Fruit fly (Drosophila melanogaster) whole organism, prepupa: Measurements from ENCODE around the gene Mgstl.

Experiments
- Blimp-1 ChIP-seq: fragments of 200-800 bp; sonication (Bioruptor generic); optimal IDR thresholded peaks from 3 replicates; lab custom pipeline; 2017; ENCODE audit warnings: missing biosample characterization, missing genetic modification characterization, mild to moderate bottlenecking, moderate library complexity, missing genetic modification reagents
- CG10631 ChIP-seq: fragments of 200-800 bp; sonication (Bioruptor generic); optimal IDR thresholded peaks from 2 replicates; lab custom pipeline; 2016; ENCODE audit warnings: missing biosample characterization, missing genetic modification characterization
- CG10669 ChIP-seq: fragments of 200-800 bp; sonication (Bioruptor generic); optimal IDR thresholded peaks from 3 replicates; lab custom pipeline; 2018; ENCODE audit warnings: missing biosample characterization, mild to moderate bottlenecking, missing genetic modification characterization, moderate library complexity
- CG11762 ChIP-seq: fragments of 200-800 bp; sonication (Bioruptor generic); optimal IDR thresholded peaks from 3 replicates; lab custom pipeline; 2016; ENCODE audit warnings: missing biosample characterization, missing genetic modification characterization; ENCODE audit not compliant: insufficient read depth
- CG11902 ChIP-seq: fragments of 200-800 bp; sonication (Bioruptor generic); optimal IDR thresholded peaks from 3 replicates; lab custom pipeline; 2016; ENCODE audit warnings: missing biosample characterization, missing genetic modification characterization
- CG15336 ChIP-seq: fragments of 200-800 bp; sonication (Bioruptor generic); IDR thresholded peaks from 2 replicates; pipeline ENCODE4 v1.3.6; 2022; ENCODE audit warnings: missing biosample characterization, missing genetic modification characterization
- CG1621 ChIP-seq: fragments of 200-800 bp; sonication (Bioruptor generic); optimal IDR thresholded peaks from 3 replicates; lab custom pipeline; 2018; ENCODE audit warnings: missing biosample characterization, mild to moderate bottlenecking, missing genetic modification characterization
- CG16779 ChIP-seq: fragments of 200-800 bp; sonication (Bioruptor generic); optimal IDR thresholded peaks from 3 replicates; lab custom pipeline; 2017; ENCODE audit warnings: missing biosample characterization, mild to moderate bottlenecking, missing genetic modification characterization
- CG3032 ChIP-seq: fragments of 200-800 bp; optimal IDR thresholded peaks from 2 replicates; lab custom pipeline; 2019; ENCODE audit warnings: missing biosample characterization, mild to moderate bottlenecking, missing genetic modification characterization, moderate library complexity
- CG31627 ChIP-seq: fragments of 200-800 bp; sonication (Bioruptor generic); optimal IDR thresholded peaks from 3 replicates; lab custom pipeline; 2016; ENCODE audit warnings: missing biosample characterization, missing genetic modification characterization
- CG32006 ChIP-seq: fragments of 200-800 bp; sonication (Bioruptor generic); optimal IDR thresholded peaks from 3 replicates; lab custom pipeline; 2017; ENCODE audit warnings: missing biosample characterization, mild to moderate bottlenecking, missing genetic modification characterization
- CG3919 ChIP-seq: fragments of 200-800 bp; sonication (Bioruptor generic); optimal IDR thresholded peaks from 3 replicates; lab custom pipeline; 2016; ENCODE audit warnings: missing biosample characterization, missing genetic modification characterization
- CG6163 ChIP-seq: fragments of 200-800 bp; sonication (Bioruptor generic); IDR thresholded peaks from 3 replicates; pipeline ENCODE4 v1.3.6; 2022; ENCODE audit warnings: missing biosample characterization, missing genetic modification characterization
- CG6276 ChIP-seq: fragments of 200-800 bp; sonication (Bioruptor generic); optimal IDR thresholded peaks from 2 replicates; lab custom pipeline; 2017; ENCODE audit warnings: missing biosample characterization, mild to moderate bottlenecking, missing genetic modification characterization
- CG6792 ChIP-seq: fragments of 200-800 bp; sonication (Bioruptor generic); optimal IDR thresholded peaks from 3 replicates; lab custom pipeline; 2016; ENCODE audit warnings: missing biosample characterization, missing genetic modification characterization
- CG6808 ChIP-seq: fragments of 200-800 bp; sonication (Bioruptor generic); optimal IDR thresholded peaks from 3 replicates; lab custom pipeline; 2017; ENCODE audit warnings: missing biosample characterization, missing genetic modification characterization, mild to moderate bottlenecking, moderate library complexity, missing genetic modification reagents
- CG8119 ChIP-seq: fragments of 200-800 bp; sonication (Bioruptor generic); IDR thresholded peaks from 3 replicates; pipeline ENCODE4 v1.3.6; 2022; ENCODE audit warnings: missing biosample characterization, missing genetic modification characterization
- CG8319 ChIP-seq: fragments of 200-800 bp; sonication (Bioruptor generic); optimal IDR thresholded peaks from 3 replicates; lab custom pipeline; 2016; ENCODE audit warnings: missing biosample characterization, missing genetic modification characterization
- CG8632 ChIP-seq: fragments of 200-800 bp; sonication (Bioruptor generic); optimal IDR thresholded peaks from 3 replicates; lab custom pipeline; 2016; ENCODE audit warnings: missing biosample characterization, missing genetic modification characterization
- CG9139 ChIP-seq: fragments of 200-800 bp; sonication (Bioruptor generic); optimal IDR thresholded peaks from 3 replicates; lab custom pipeline; 2017; ENCODE audit warnings: missing biosample characterization, mild to moderate bottlenecking, missing genetic modification characterization
- Eip75B ChIP-seq: fragments of 200-800 bp; sonication (Bioruptor generic); optimal IDR thresholded peaks from 3 replicates; lab custom pipeline; 2016; ENCODE audit warnings: missing biosample characterization, missing genetic modification characterization
- Ets96B ChIP-seq: fragments of 200-800 bp; optimal IDR thresholded peaks from 2 replicates; lab custom pipeline; 2019; ENCODE audit warnings: missing biosample characterization, mild to moderate bottlenecking, missing genetic modification characterization, moderate library complexity
- Gug ChIP-seq: fragments of 200-800 bp; sonication (Bioruptor generic); IDR thresholded peaks from 2 replicates; pipeline ENCODE4 v1.3.6; 2022; ENCODE audit warnings: missing biosample characterization, missing genetic modification characterization
- Hr38 ChIP-seq: sonication (Bioruptor generic); optimal IDR thresholded peaks from 2 replicates; lab custom pipeline; 2016; ENCODE audit warnings: missing biosample characterization, missing genetic modification characterization
- Hr4 ChIP-seq: fragments of 200-800 bp; sonication (Bioruptor generic); optimal IDR thresholded peaks from 3 replicates; lab custom pipeline; 2016; ENCODE audit warnings: missing biosample characterization, missing genetic modification characterization
- Lpt ChIP-seq: fragments of 200-800 bp; sonication (Bioruptor generic); optimal IDR thresholded peaks from 3 replicates; lab custom pipeline; 2016; ENCODE audit warnings: missing biosample characterization, missing genetic modification characterization
- OdsH ChIP-seq: fragments of 200-800 bp; sonication (Bioruptor generic); optimal IDR thresholded peaks from 3 replicates; lab custom pipeline; 2016; ENCODE audit warnings: missing biosample characterization, missing genetic modification characterization
- Sox14 ChIP-seq: fragments of 200-800 bp; sonication (Bioruptor generic); optimal IDR thresholded peaks from 3 replicates; lab custom pipeline; 2016; ENCODE audit warnings: missing biosample characterization, missing genetic modification characterization
- achi ChIP-seq: fragments of 200-800 bp; sonication (Bioruptor generic); optimal IDR thresholded peaks from 3 replicates; lab custom pipeline; 2016; ENCODE audit warnings: missing biosample characterization, missing genetic modification characterization
- acj6 ChIP-seq: fragments of 200-800 bp; sonication (Bioruptor generic); optimal IDR thresholded peaks from 3 replicates; lab custom pipeline; 2016; ENCODE audit warnings: missing biosample characterization, missing genetic modification characterization
- dsx ChIP-seq: fragments of 200-800 bp; optimal IDR thresholded peaks from 3 replicates; lab custom pipeline; 2019; ENCODE audit warnings: missing biosample characterization, mild to moderate bottlenecking, missing genetic modification characterization, moderate library complexity; ENCODE audit not compliant: poor library complexity, severe bottlenecking
- eg ChIP-seq: fragments of 200-800 bp; sonication (Bioruptor generic); IDR thresholded peaks from 3 replicates; pipeline ENCODE4 v1.3.6; 2022; ENCODE audit warnings: missing biosample characterization, missing genetic modification characterization
- esn ChIP-seq: fragments of 200-800 bp; sonication (Bioruptor generic); optimal IDR thresholded peaks from 2 replicates; lab custom pipeline; 2016; ENCODE audit warnings: missing biosample characterization, mild to moderate bottlenecking, missing genetic modification characterization, moderate library complexity
- fd85E ChIP-seq: fragments of 200-800 bp; sonication (Bioruptor generic); optimal IDR thresholded peaks from 3 replicates; lab custom pipeline; 2016; ENCODE audit warnings: missing biosample characterization, missing genetic modification characterization
- lz ChIP-seq: fragments of 200-800 bp; sonication (Bioruptor generic); optimal IDR thresholded peaks from 3 replicates; lab custom pipeline; 2016; ENCODE audit warnings: missing biosample characterization, missing genetic modification characterization
- ss ChIP-seq, 2 experiments: fragments of 200-800 bp; sonication (Bioruptor generic); optimal IDR thresholded peaks; 2 replicates in 1 of 2; 3 replicates in 1 of 2; lab custom pipeline; 2017 to 2018; ENCODE audit warnings: mild to moderate bottlenecking in 2 of 2, missing biosample characterization in 2 of 2, missing genetic modification characterization in 2 of 2, moderate library complexity in 1 of 2
- svp ChIP-seq: fragments of 200-800 bp; sonication (Bioruptor generic); peaks from one replicate; lab custom pipeline; 2016; ENCODE audit warnings: missing biosample characterization, missing genetic modification characterization

Mgstl gene

dm6 chrX:21053849-21054581, 12.1 kb downstream of the Mgstl start, which contains the start of the genes Stt3A and bves (continued):
- peak; percentile 98 for TF ChIP-seq CG16779
- TF ChIP-seq acj6: peak; percentile 98
- TF ChIP-seq CG3919 (GFP tag; lab: Kevin White, UChicago): peak; percentile 98
- peak; percentile 99 for TF ChIP-seq OdsH (GFP tag; lab: Kevin White, UChicago)
- TF ChIP-seq CG8319 (GFP tag; lab: Kevin White, UChicago): peak; percentile 96
- TF ChIP-seq lz (GFP tag; lab: Kevin White, UChicago): peak; percentile 99
- TF ChIP-seq CG31627 (GFP tag; lab: Kevin White, UChicago): peak; percentile 98
- peak; percentile 59 for TF ChIP-seq Hr38
- TF ChIP-seq esn (GFP tag; lab: Kevin White, UChicago): peak; percentile 99
- peak; percentile 99 for TF ChIP-seq Hr4 (GFP tag; lab: Kevin White, UChicago)
- peak; percentile 98 for TF ChIP-seq Lpt
- TF ChIP-seq achi: peak; percentile 98
- TF ChIP-seq CG6163 (GFP tag; lab: Robert Waterston, UW): peak; percentile 99
- TF ChIP-seq CG11902 (GFP tag; lab: Kevin White, UChicago): peak; percentile 93
- peak; percentile 98 for TF ChIP-seq CG9139 (GFP tag; lab: Kevin White, UChicago)
- TF ChIP-seq CG11762 (GFP tag; lab: Kevin White, UChicago): peak; percentile 98
- TF ChIP-seq CG10631 (GFP tag; lab: Kevin White, UChicago): peak; percentile 98
- TF ChIP-seq CG8119 (GFP tag; lab: Robert Waterston, UW): peak; percentile 99
- TF ChIP-seq Sox14 (GFP tag; lab: Kevin White, UChicago): peak; percentile 99
- peak; percentile 98 for TF ChIP-seq CG32006 (GFP tag; lab: Kevin White, UChicago)

- TF ChIP-seq CG32006 (GFP tag; lab: Kevin White, UChicago) (peak; percentile 10), Lpt (peak; percentile 37), CG10669 (no peak), CG11762 (GFP tag; lab: Kevin White, UChicago) (no peak), CG9139 (GFP tag; lab: Kevin White, UChicago) (peak; percentile 56), CG6808 (GFP tag; lab: Kevin White, UChicago) (peak; percentile 62), achi (peak; percentile 8), CG15336 (GFP tag; lab: Robert Waterston, UW) (peak; percentile 63), CG6163 (GFP tag; lab: Robert Waterston, UW) (peak; percentile 72; the same call in 2 of the 3 replicates), Ets96B (tag; lab: Kevin White, UChicago) (peak; percentile 37), CG8632 (GFP tag; lab: Kevin White, UChicago) (no peak), CG1621 (tag; lab: Kevin White, UChicago) (peak; percentile 23), Sox14 (GFP tag; lab: Kevin White, UChicago) (no peak), CG6276 (GFP tag; lab: Kevin White, UChicago) (peak; percentile 10), fd85E (GFP tag; lab: Kevin White, UChicago) (no peak), CG8119 (GFP tag; lab: Robert Waterston, UW) (peak; percentile 58; the same call in 2 of the 3 replicates), CG6792 (peak; percentile 8), CG16779 (peak; percentile 59), CG3032 (tag; lab: Kevin White, UChicago) (peak; percentile 38), Gug (GFP tag; lab: Robert Waterston, UW) (peak; percentile 28; the same call in 1 of the 2 replicates), svp (peak; percentile 55), eg (GFP tag; lab: Robert Waterston, UW) (peak; percentile 70; the same call in 1 of the 3 replicates), Blimp-1 (GFP tag; lab: Kevin White, UChicago) (peak; percentile 6), dsx (GFP tag; lab: Kevin White, UChicago) (peak; percentile 73), ss (GFP tag; optimal IDR thresholded peaks at IDR 0.05; lab: Kevin White, UChicago) (peak; percentile 78 to 91), Hr4 (GFP tag; lab: Kevin White, UChicago) (no peak), Eip75B (GFP tag; lab: Kevin White, UChicago) (no peak)
These were observed 13.1 kb downstream of the Mgstl start for dm6 chrX:21054963-21055480.
